Fruit fly (Drosophila melanogaster) whole organism, embryonic: ENCODE results near the gene Lip2.

Experiments
- Awh ChIP-seq: fragments of 200-800 bp; sonication (Bioruptor generic); IDR thresholded peaks from 2 replicates; pipeline ENCODE4, ENCODE4 v1.3.6; 2022; ENCODE audit warnings: missing biosample characterization, missing genetic modification characterization
- C15 ChIP-seq: fragments of 200-800 bp; sonication (Bioruptor generic); IDR thresholded peaks from 3 replicates; pipeline ENCODE4 v1.3.6; 2022; ENCODE audit warnings: missing biosample characterization, missing genetic modification characterization
- CG1024 ChIP-seq: fragments of 200-800 bp; sonication (Bioruptor generic); IDR thresholded peaks from 2 replicates; pipeline ENCODE4 v1.3.6; 2022; ENCODE audit warnings: missing biosample characterization, missing genetic modification characterization
- CG11456 ChIP-seq: fragments of 200-800 bp; sonication (Bioruptor generic); IDR thresholded peaks from 3 replicates; pipeline ENCODE4 v1.3.6; 2022; ENCODE audit warnings: missing biosample characterization, missing genetic modification characterization
- CG12071 ChIP-seq: fragments of 200-800 bp; sonication (Bioruptor generic); optimal IDR thresholded peaks from 3 replicates; lab custom pipeline; 2018; ENCODE audit warnings: missing biosample characterization, mild to moderate bottlenecking, missing genetic modification characterization
- CG12769 ChIP-seq: fragments of 200-800 bp; sonication (Bioruptor generic); optimal IDR thresholded peaks from 2 replicates; lab custom pipeline; 2019; ENCODE audit warnings: missing biosample characterization, mild to moderate bottlenecking, missing genetic modification characterization, moderate library complexity
- CG13894 ChIP-seq: fragments of 200-800 bp; sonication (Bioruptor generic); optimal IDR thresholded peaks from 3 replicates; lab custom pipeline; 2018; ENCODE audit warnings: missing biosample characterization, mild to moderate bottlenecking, missing genetic modification characterization, moderate library complexity
- CG1603 ChIP-seq: fragments of 200-800 bp; sonication (Bioruptor generic); optimal IDR thresholded peaks from 2 replicates; lab custom pipeline; 2019; ENCODE audit warnings: missing biosample characterization, mild to moderate bottlenecking, missing genetic modification characterization, moderate library complexity
- CG17612 ChIP-seq: fragments of 200-800 bp; sonication (Bioruptor generic); IDR thresholded peaks from 2 replicates; pipeline ENCODE4 v1.3.6; 2022; ENCODE audit warnings: missing biosample characterization, missing genetic modification characterization
- CG17829 ChIP-seq: fragments of 200-800 bp; optimal IDR thresholded peaks from 2 replicates; lab custom pipeline; 2019; ENCODE audit warnings: missing biosample characterization, mild to moderate bottlenecking, missing genetic modification characterization, moderate library complexity
- CG31365 ChIP-seq: fragments of 200-800 bp; sonication (Bioruptor generic); optimal IDR thresholded peaks from 2 replicates; lab custom pipeline; 2018; ENCODE audit warnings: missing biosample characterization, mild to moderate bottlenecking, missing genetic modification characterization
- CG3847 ChIP-seq: fragments of 200-800 bp; sonication (Bioruptor generic); IDR thresholded peaks from 2 replicates; pipeline ENCODE4 v1.3.6; 2022; ENCODE audit warnings: missing biosample characterization, missing genetic modification characterization
- CG8478 ChIP-seq: fragments of >200 bp; optimal IDR thresholded peaks from 2 replicates; lab custom pipeline; 2018
- CG9215 ChIP-seq: fragments of 200-800 bp; sonication (Bioruptor generic); IDR thresholded peaks from 2 replicates; pipeline ENCODE4 v1.3.6; 2022; ENCODE audit warnings: missing biosample characterization, missing genetic modification characterization
- CG9932 ChIP-seq: fragments of 200-800 bp; sonication (Bioruptor generic); IDR thresholded peaks from 2 replicates; pipeline ENCODE4 v1.3.6; 2022; ENCODE audit warnings: missing biosample characterization, missing genetic modification characterization
- E2f1 ChIP-seq: fragments of 200-800 bp; sonication (Bioruptor generic); IDR thresholded peaks from 2 replicates; pipeline ENCODE4 v1.3.6; 2022; ENCODE audit warnings: missing biosample characterization, missing genetic modification characterization
- Fer1 ChIP-seq: fragments of 200-800 bp; sonication (Bioruptor generic); optimal IDR thresholded peaks from 2 replicates; lab custom pipeline; 2017; ENCODE audit warnings: missing biosample characterization, mild to moderate bottlenecking, missing genetic modification characterization
- HLH3B ChIP-seq: fragments of 200-800 bp; sonication (Bioruptor generic); IDR thresholded peaks from 2 replicates; pipeline ENCODE4 v1.3.6; 2022; ENCODE audit warnings: missing biosample characterization, missing genetic modification characterization
- HLHmδ ChIP-seq: fragments of 200-800 bp; sonication (Bioruptor generic); optimal IDR thresholded peaks from 2 replicates; lab custom pipeline; 2018; ENCODE audit warnings: missing biosample characterization, mild to moderate bottlenecking, missing genetic modification characterization, moderate library complexity
- Med ChIP-seq: fragments of 200-800 bp; sonication (Bioruptor generic); peaks from one replicate; lab custom pipeline; 2016; ENCODE audit warnings: missing biosample characterization, missing genetic modification characterization, mild to moderate bottlenecking, inconsistent platforms, moderate library complexity
- NFAT ChIP-seq: fragments of 200-800 bp; sonication (Bioruptor generic); IDR thresholded peaks from 2 replicates; pipeline ENCODE4 v1.3.6; 2022; ENCODE audit warnings: missing biosample characterization, missing genetic modification characterization
- Opbp ChIP-seq: fragments of 200-800 bp; sonication (Bioruptor generic); IDR thresholded peaks from 3 replicates; pipeline ENCODE4 v1.3.6; 2022; ENCODE audit warnings: missing biosample characterization, missing genetic modification characterization; ENCODE audit not compliant: partially characterized antibody
- Poxn ChIP-seq: fragments of 200-800 bp; sonication (Bioruptor generic); IDR thresholded peaks from 2 replicates; pipeline ENCODE4 v1.3.6; 2022; ENCODE audit warnings: missing biosample characterization, missing genetic modification characterization
- abd-A ChIP-seq: fragments of 200-800 bp; sonication (Bioruptor generic); optimal IDR thresholded peaks from 3 replicates; lab custom pipeline; 2019; ENCODE audit warnings: missing biosample characterization, mild to moderate bottlenecking, missing genetic modification characterization, moderate library complexity
- cas ChIP-seq: fragments of 200-800 bp; sonication (Bioruptor generic); IDR thresholded peaks from 2 replicates; pipeline ENCODE4 v1.3.6; 2022; ENCODE audit warnings: missing biosample characterization, missing genetic modification characterization
- cg ChIP-seq: fragments of 200-800 bp; sonication (Bioruptor generic); optimal IDR thresholded peaks from 3 replicates; lab custom pipeline; 2019; ENCODE audit warnings: missing biosample characterization, mild to moderate bottlenecking, missing genetic modification characterization, moderate library complexity
- chinmo ChIP-seq: fragments of 200-800 bp; sonication (Bioruptor generic); IDR thresholded peaks from 4 replicates; pipeline ENCODE4 v1.3.6; 2022; ENCODE audit warnings: missing biosample characterization, missing genetic modification characterization; ENCODE audit not compliant: partially characterized antibody
- danr ChIP-seq: fragments of 200-800 bp; sonication (Bioruptor generic); IDR thresholded peaks from 2 replicates; pipeline ENCODE4 v1.3.6; 2022; ENCODE audit warnings: missing biosample characterization, missing genetic modification characterization
- gfzf ChIP-seq: fragments of 200-800 bp; sonication (Bioruptor generic); optimal IDR thresholded peaks from 2 replicates; lab custom pipeline; 2016; ENCODE audit warnings: missing biosample characterization, mild to moderate bottlenecking, missing genetic modification characterization, moderate library complexity
- hb ChIP-seq: fragments of 200-800 bp; sonication (Bioruptor generic); IDR thresholded peaks from 3 replicates; pipeline ENCODE4 v1.3.6; 2022; ENCODE audit warnings: missing biosample characterization, missing genetic modification characterization; ENCODE audit not compliant: partially characterized antibody
- hth ChIP-seq: fragments of >200 bp; optimal IDR thresholded peaks from 2 replicates; lab custom pipeline; 2017; ENCODE audit warnings: inconsistent platforms
- kni ChIP-seq: fragments of 200-800 bp; sonication (Bioruptor generic); optimal IDR thresholded peaks from 3 replicates; lab custom pipeline; 2017; ENCODE audit warnings: mild to moderate bottlenecking, missing biosample characterization, missing genetic modification reagents, missing genetic modification characterization
- lbe ChIP-seq: fragments of 200-800 bp; sonication (Bioruptor generic); optimal IDR thresholded peaks from 2 replicates; lab custom pipeline; 2016; ENCODE audit warnings: missing biosample characterization, mild to moderate bottlenecking, missing genetic modification characterization
- nom ChIP-seq: fragments of 200-800 bp; sonication (Bioruptor generic); optimal IDR thresholded peaks from 2 replicates; lab custom pipeline; 2017; ENCODE audit warnings: missing biosample characterization, missing genetic modification characterization, mild to moderate bottlenecking, moderate library complexity, missing genetic modification reagents
- onecut ChIP-seq: fragments of 200-800 bp; sonication (Bioruptor generic); IDR thresholded peaks from 2 replicates; pipeline ENCODE4 v1.3.6; 2022; ENCODE audit warnings: missing biosample characterization, missing genetic modification characterization
- peb ChIP-seq: fragments of 200-800 bp; sonication (Bioruptor generic); IDR thresholded peaks from 2 replicates; pipeline ENCODE4 v1.3.6; 2022; ENCODE audit warnings: missing biosample characterization, missing genetic modification characterization
- prd ChIP-seq, 3 experiments: fragments of >200 bp in 2 of 3; fragments of 200-800 bp in 1 of 3; sonication (Bioruptor generic) in 1 of 3; optimal IDR thresholded peaks in 2 of 3; IDR thresholded peaks in 1 of 3; 2 replicates in 2 of 3; 3 replicates in 1 of 3; pipeline versions ENCODE4 v1.3.6 to Lab custom; 2017 to 2022; ENCODE audit warnings: missing biosample characterization in 1 of 3, missing genetic modification characterization in 1 of 3
- pros ChIP-seq: fragments of 200-800 bp; sonication (Bioruptor generic); optimal IDR thresholded peaks from 3 replicates; lab custom pipeline; 2019; ENCODE audit warnings: missing biosample characterization, mild to moderate bottlenecking, missing genetic modification characterization, moderate library complexity
- schlank ChIP-seq: fragments of 200-800 bp; sonication (Bioruptor generic); optimal IDR thresholded peaks from 2 replicates; lab custom pipeline; 2018; ENCODE audit warnings: missing biosample characterization, mild to moderate bottlenecking, missing genetic modification characterization
- shn ChIP-seq: fragments of 200-800 bp; sonication (Bioruptor generic); optimal IDR thresholded peaks from 3 replicates; lab custom pipeline; 2016; ENCODE audit warnings: missing biosample characterization, missing genetic modification characterization
- sisA ChIP-seq: fragments of 200-800 bp; sonication (Bioruptor generic); IDR thresholded peaks from 2 replicates; pipeline ENCODE4 v1.3.6; 2022; ENCODE audit warnings: missing biosample characterization, missing genetic modification characterization
- slbo ChIP-seq: fragments of 200-800 bp; sonication (Bioruptor generic); IDR thresholded peaks from 2 replicates; pipeline ENCODE4 v1.3.6; 2022; ENCODE audit warnings: missing biosample characterization, missing genetic modification characterization
- sna ChIP-seq: fragments of 200-800 bp; sonication (Bioruptor generic); IDR thresholded peaks from 2 replicates; pipeline ENCODE4 v1.3.6; 2022; ENCODE audit warnings: missing biosample characterization, missing genetic modification characterization; ENCODE audit not compliant: partially characterized antibody
- so ChIP-seq: fragments of 200-800 bp; sonication (Bioruptor generic); IDR thresholded peaks from 3 replicates; pipeline ENCODE4 v1.3.6; 2022; ENCODE audit warnings: missing biosample characterization, missing genetic modification characterization
- sr ChIP-seq: fragments of 200-800 bp; sonication (Bioruptor generic); IDR thresholded peaks from 3 replicates; pipeline ENCODE4 v1.3.6; 2022; ENCODE audit warnings: missing biosample characterization, missing genetic modification characterization
- vvl ChIP-seq: fragments of 200-800 bp; sonication (Bioruptor generic); IDR thresholded peaks from 2 replicates; pipeline ENCODE4 v1.3.6; 2022; ENCODE audit warnings: missing biosample characterization, missing genetic modification characterization
- zfh1 ChIP-seq: fragments of 200-800 bp; sonication (Bioruptor generic); IDR thresholded peaks from 3 replicates; pipeline ENCODE4 v1.3.6; 2022; ENCODE audit warnings: missing biosample characterization, missing genetic modification characterization

Lip2 gene

DNA sequence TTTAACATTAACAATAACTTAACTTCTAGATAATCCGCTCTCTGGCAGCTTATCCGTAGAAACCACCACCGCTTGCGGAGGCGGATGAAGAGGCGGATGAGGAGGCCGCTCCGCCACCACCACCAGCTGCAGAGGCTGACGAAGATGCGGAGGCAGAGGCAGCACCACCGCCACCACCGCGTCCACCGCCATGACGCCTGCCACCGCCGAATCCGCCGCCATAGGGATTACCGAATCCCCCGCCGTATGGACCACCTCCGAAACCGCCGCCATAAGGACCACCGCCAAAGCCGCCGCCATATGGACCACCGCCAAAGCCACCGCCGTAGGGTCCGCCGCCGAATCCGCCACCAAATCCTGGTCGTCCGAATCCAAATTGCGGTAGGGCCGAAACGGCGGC, 20.5 kb downstream of the Lip2 start:
- TF ChIP-seq CG17612 (0 out of 2 replicates have a peak, but pooled peaks have one; percentile 20), E2f1 (GFP tag; lab: Robert Waterston, UW) (no peak), NFAT (0 out of 2 replicates have a peak, but pooled peaks have one; percentile 16), prd (optimal IDR thresholded peaks at IDR 0.05; lab: Kevin White, UChicago) (no peak), prd (GFP tag; IDR thresholded peaks at IDR 0.05; lab: Robert Waterston, UW) (0 out of 3 replicates have a peak, but pooled peaks have one; percentile 5), CG9932 (peak; percentile 28; the same call in 1 of the 2 replicates), cas (GFP tag; lab: Robert Waterston, UW) (0 out of 2 replicates have a peak, but pooled peaks have one; percentile 27), HLHmδ (GFP tag; lab: Kevin White, UChicago) (no peak), sr (GFP tag; lab: Robert Waterston, UW) (peak; percentile 73; the same call in 2 of the 3 replicates), hb (no peak), CG3847 (GFP tag; lab: Robert Waterston, UW) (0 out of 2 replicates have a peak, but pooled peaks have one; percentile 11), chinmo (0 out of 4 replicates have a peak, but pooled peaks have one; percentile 18), sisA (GFP tag; lab: Robert Waterston, UW) (0 out of 2 replicates have a peak, but pooled peaks have one; percentile 15), CG11456 (GFP tag; lab: Robert Waterston, UW) (peak; percentile 53; the same call in 1 of the 3 replicates), Med (peak; percentile 28), CG8478 (lab: Kevin White, UChicago) (no peak), pros (GFP tag; lab: Kevin White, UChicago) (no peak)

DNA sequence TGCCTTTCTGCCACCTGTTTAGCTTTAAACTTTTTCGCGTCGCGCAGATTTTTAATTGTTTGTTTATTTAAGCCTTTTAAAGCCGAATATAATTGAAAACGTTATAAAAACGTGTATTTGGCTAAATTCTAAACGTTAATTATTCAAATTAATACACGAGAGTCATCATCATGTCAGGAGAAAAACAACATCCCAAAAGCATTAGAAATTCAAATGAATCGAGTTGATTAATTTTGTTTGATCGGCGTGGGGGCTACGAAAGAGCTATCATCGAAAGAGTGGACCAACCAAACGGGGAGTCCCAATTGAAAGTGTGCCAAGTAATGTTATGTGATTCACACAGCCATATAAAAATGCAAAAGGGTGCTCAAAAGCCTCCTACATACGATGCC, 21.5 kb downstream of the Lip2 start:
- TF ChIP-seq Opbp (GFP tag; lab: Robert Waterston, UW) (no peak), HLH3B (GFP tag; lab: Robert Waterston, UW) (no peak), Fer1 (no peak), vvl (GFP tag; lab: Robert Waterston, UW) (peak; percentile 61; the same call in 1 of the 2 replicates), nom (no peak), CG1603 (tag; lab: Kevin White, UChicago) (no peak), hb (no peak), CG9215 (GFP tag; lab: Robert Waterston, UW) (no peak), lbe (GFP tag; lab: Kevin White, UChicago) (no peak), danr (GFP tag; lab: Robert Waterston, UW) (no peak), so (GFP tag; lab: Robert Waterston, UW) (no peak), Poxn (GFP tag; lab: Robert Waterston, UW) (no peak), abd-A (peak; percentile 56)

DNA sequence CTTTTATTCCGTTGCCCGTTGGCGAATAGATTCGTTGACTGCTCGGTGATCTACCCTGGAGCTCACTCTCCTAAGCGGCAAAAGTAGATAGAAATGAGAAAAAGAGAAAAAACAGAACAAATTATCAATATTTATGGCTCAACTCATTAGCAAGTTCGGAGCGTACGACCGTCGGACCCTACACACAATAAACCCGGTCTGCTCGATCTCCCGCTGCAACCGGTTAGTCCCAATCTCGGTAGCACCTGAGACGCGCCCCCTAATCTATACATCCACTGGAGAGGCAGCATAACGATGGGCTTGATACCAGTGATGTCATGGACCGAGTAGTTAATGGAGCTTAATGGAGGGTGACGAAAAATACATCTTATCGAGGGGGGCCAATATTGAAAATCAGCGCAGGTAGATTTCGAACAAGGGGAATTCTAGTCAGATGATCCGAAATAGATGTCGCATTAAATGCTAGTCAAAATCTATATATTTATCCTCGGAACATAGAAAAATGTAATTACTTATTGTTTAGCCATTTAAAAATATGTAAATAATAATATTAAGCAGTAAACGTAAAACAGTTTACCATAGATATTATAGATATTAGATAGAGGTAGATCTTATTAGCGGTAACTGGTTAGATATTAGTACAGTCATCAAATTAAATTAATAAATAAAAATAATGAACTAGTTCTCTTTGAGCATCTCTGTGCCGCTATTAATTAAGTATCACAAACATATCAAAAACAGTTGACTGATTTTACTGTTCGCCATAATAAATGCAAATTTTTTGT, 22.1 kb downstream of the Lip2 start, which contains the start of gene CG7296:
Gene CG7296 (minus strand): TSS at position 58 of the 785 bp plus-strand sequence.
- TF ChIP-seq slbo: no peak
- peak; percentile 71 for TF ChIP-seq abd-A
- TF ChIP-seq zfh1 (GFP tag; lab: Robert Waterston, UW): 0 out of 3 replicates have a peak, but pooled peaks have one; percentile 2
- no peak for TF ChIP-seq sna (GFP tag; lab: Robert Waterston, UW)
- no peak for TF ChIP-seq C15
- no peak for TF ChIP-seq onecut (GFP tag; lab: Robert Waterston, UW)
- TF ChIP-seq hth (lab: Kevin White, UChicago): no peak
- TF ChIP-seq CG13894 (tag; lab: Kevin White, UChicago): peak; percentile 72
- no peak for TF ChIP-seq peb
- TF ChIP-seq CG31365: no peak
- peak; percentile 21; the same call in 1 of the 2 replicates for TF ChIP-seq vvl (GFP tag; lab: Robert Waterston, UW)
- no peak for TF ChIP-seq shn (GFP tag; lab: Kevin White, UChicago)
- TF ChIP-seq CG1024 (GFP tag; lab: Robert Waterston, UW): no peak
- TF ChIP-seq CG12071: no peak
- TF ChIP-seq CG17829 (tag; lab: Kevin White, UChicago): no peak
- TF ChIP-seq Awh (GFP tag; lab: Robert Waterston, UW): peak; percentile 90
- peak; percentile 71 for TF ChIP-seq CG12769 (tag; lab: Kevin White, UChicago)
- no peak for TF ChIP-seq cg
- peak; percentile 33 for TF ChIP-seq kni
- no peak for TF ChIP-seq schlank
- no peak for TF ChIP-seq lbe (GFP tag; lab: Kevin White, UChicago)
- TF ChIP-seq gfzf: no peak
